Fruit fly (Drosophila melanogaster) whole organism, embryonic: Measurements from ENCODE around the gene CG15336.
A peak's percentile ranks its signal among the peaks of the same experiment; 100 is the strongest.

Source experiments
- BtbVII ChIP-seq: fragments of 200-800 bp; sonication (Bioruptor generic); optimal IDR thresholded peaks from 3 replicates; lab custom pipeline; 2017; ENCODE audit warnings: missing biosample characterization, mild to moderate bottlenecking, missing genetic modification characterization
- CG1024 ChIP-seq: fragments of 200-800 bp; sonication (Bioruptor generic); IDR thresholded peaks from 2 replicates; pipeline ENCODE4 v1.3.6; 2022; ENCODE audit warnings: missing biosample characterization, missing genetic modification characterization
- CG11456 ChIP-seq: fragments of 200-800 bp; sonication (Bioruptor generic); IDR thresholded peaks from 3 replicates; pipeline ENCODE4 v1.3.6; 2022; ENCODE audit warnings: missing biosample characterization, missing genetic modification characterization
- CG12299 ChIP-seq: fragments of 200-800 bp; sonication (Bioruptor generic); optimal IDR thresholded peaks from 2 replicates; lab custom pipeline; 2018; ENCODE audit warnings: missing biosample characterization, mild to moderate bottlenecking, missing genetic modification characterization
- CG12391 ChIP-seq: fragments of 200-800 bp; sonication (Bioruptor generic); optimal IDR thresholded peaks from 3 replicates; lab custom pipeline; 2018; ENCODE audit warnings: missing biosample characterization, mild to moderate bottlenecking, missing genetic modification characterization, moderate library complexity
- CG13287 ChIP-seq: fragments of 200-800 bp; sonication (Bioruptor generic); IDR thresholded peaks from 2 replicates; pipeline ENCODE4 v1.3.6; 2022; ENCODE audit warnings: missing biosample characterization, missing genetic modification characterization; ENCODE audit not compliant: partially characterized antibody
- CG13894 ChIP-seq: fragments of 200-800 bp; sonication (Bioruptor generic); optimal IDR thresholded peaks from 3 replicates; lab custom pipeline; 2018; ENCODE audit warnings: missing biosample characterization, mild to moderate bottlenecking, missing genetic modification characterization, moderate library complexity
- CG14050 ChIP-seq: fragments of 200-800 bp; sonication (Bioruptor generic); IDR thresholded peaks from 3 replicates; pipeline ENCODE4 v1.3.6; 2022; ENCODE audit warnings: missing biosample characterization, missing genetic modification characterization
- CG14667 ChIP-seq: fragments of 200-800 bp; sonication (Bioruptor generic); IDR thresholded peaks from 2 replicates; pipeline ENCODE4 v1.3.6; 2022; ENCODE audit warnings: missing biosample characterization, missing genetic modification characterization
- CG1647 ChIP-seq: fragments of 200-800 bp; sonication (Bioruptor generic); optimal IDR thresholded peaks from 3 replicates; lab custom pipeline; 2016; ENCODE audit warnings: missing biosample characterization, missing genetic modification characterization
- CG17385 ChIP-seq: fragments of 200-800 bp; sonication (Bioruptor generic); optimal IDR thresholded peaks from 3 replicates; lab custom pipeline; 2018; ENCODE audit warnings: missing biosample characterization, mild to moderate bottlenecking, missing genetic modification characterization
- CG2120 ChIP-seq: fragments of 200-800 bp; sonication (Bioruptor generic); optimal IDR thresholded peaks from 3 replicates; lab custom pipeline; 2016; ENCODE audit warnings: missing biosample characterization, missing genetic modification characterization
- CG32767 ChIP-seq: fragments of 200-800 bp; sonication (Bioruptor generic); IDR thresholded peaks from 2 replicates; pipeline ENCODE4 v1.3.6; 2022; ENCODE audit warnings: missing biosample characterization, missing genetic modification characterization
- CG4854 ChIP-seq: fragments of 200-800 bp; sonication (Bioruptor generic); optimal IDR thresholded peaks from 2 replicates; lab custom pipeline; 2016; ENCODE audit warnings: missing biosample characterization, missing genetic modification characterization, inconsistent platforms
- CG6254 ChIP-seq: fragments of 200-800 bp; sonication (Bioruptor generic); optimal IDR thresholded peaks from 3 replicates; lab custom pipeline; 2017; ENCODE audit warnings: mild to moderate bottlenecking, missing biosample characterization, missing genetic modification reagents, missing genetic modification characterization
- CG7556 ChIP-seq: fragments of 200-800 bp; sonication (Bioruptor generic); optimal IDR thresholded peaks from 2 replicates; lab custom pipeline; 2017; ENCODE audit warnings: missing biosample characterization, mild to moderate bottlenecking, missing genetic modification characterization
- CG7839 ChIP-seq: fragments of 200-800 bp; sonication (Bioruptor generic); optimal IDR thresholded peaks from 3 replicates; lab custom pipeline; 2018; ENCODE audit warnings: missing biosample characterization, mild to moderate bottlenecking, missing genetic modification characterization, moderate library complexity
- CG8359 ChIP-seq: fragments of 200-800 bp; sonication (Bioruptor generic); optimal IDR thresholded peaks from 2 replicates; lab custom pipeline; 2017; ENCODE audit warnings: missing biosample characterization, mild to moderate bottlenecking, missing genetic modification characterization, borderline replicate concordance
- CG8924 ChIP-seq: fragments of 200-800 bp; optimal IDR thresholded peaks from 3 replicates; lab custom pipeline; 2019; ENCODE audit warnings: missing biosample characterization, mild to moderate bottlenecking, missing genetic modification characterization, moderate library complexity
- CG9727 ChIP-seq: fragments of 200-800 bp; sonication (Bioruptor generic); optimal IDR thresholded peaks from 3 replicates; lab custom pipeline; 2017; ENCODE audit warnings: missing biosample characterization, mild to moderate bottlenecking, missing genetic modification characterization
- D19A ChIP-seq: fragments of 200-800 bp; optimal IDR thresholded peaks from 3 replicates; lab custom pipeline; 2019; ENCODE audit warnings: missing biosample characterization, mild to moderate bottlenecking, missing genetic modification characterization, moderate library complexity
- D19B ChIP-seq: fragments of 200-800 bp; sonication (Bioruptor generic); optimal IDR thresholded peaks from 2 replicates; lab custom pipeline; 2017; ENCODE audit warnings: missing biosample characterization, mild to moderate bottlenecking, missing genetic modification characterization
- Ets65A ChIP-seq: fragments of 200-800 bp; sonication (Bioruptor generic); peaks from one replicate; lab custom pipeline; 2016; ENCODE audit warnings: missing biosample characterization, missing genetic modification characterization
- GATAe ChIP-seq: fragments of 200-800 bp; sonication (Bioruptor generic); conservative IDR thresholded peaks from 2 replicates; pipeline ENCODE4 v1.3.6; 2022; ENCODE audit warnings: missing biosample characterization, missing genetic modification characterization
- H15 ChIP-seq: fragments of 200-800 bp; sonication (Bioruptor generic); IDR thresholded peaks from 3 replicates; pipeline ENCODE4 v1.3.6; 2022; ENCODE audit warnings: missing biosample characterization, missing genetic modification characterization
- Hand ChIP-seq: fragments of 200-800 bp; sonication (Bioruptor generic); optimal IDR thresholded peaks from 2 replicates; lab custom pipeline; 2017; ENCODE audit warnings: mild to moderate bottlenecking, missing biosample characterization, missing genetic modification reagents, missing genetic modification characterization
- Hr78 ChIP-seq, 2 experiments: fragments of 200-800 bp in 1 of 2; fragments of >200 bp in 1 of 2; sonication (Bioruptor generic) in 1 of 2; optimal IDR thresholded peaks; 2 replicates each; lab custom pipeline; 2017 to 2019; ENCODE audit warnings: missing biosample characterization in 2 of 2, missing genetic modification characterization in 2 of 2, mild to moderate bottlenecking in 1 of 2, moderate library complexity in 1 of 2
- NK7.1 ChIP-seq: fragments of 200-800 bp; sonication (Bioruptor generic); optimal IDR thresholded peaks from 3 replicates; lab custom pipeline; 2016; ENCODE audit warnings: missing biosample characterization, missing genetic modification characterization
- Nf-YA ChIP-seq: fragments of 200-800 bp; sonication (Bioruptor generic); IDR thresholded peaks from 2 replicates; pipeline ENCODE4 v1.3.6; 2022; ENCODE audit warnings: missing biosample characterization, missing genetic modification characterization
- Oaz ChIP-seq: fragments of 200-800 bp; sonication (Bioruptor generic); IDR thresholded peaks from 2 replicates; pipeline ENCODE4 v1.3.6; 2022; ENCODE audit warnings: missing biosample characterization, missing genetic modification characterization
- PHDP ChIP-seq: fragments of 200-800 bp; sonication (Bioruptor generic); optimal IDR thresholded peaks from 3 replicates; lab custom pipeline; 2018; ENCODE audit warnings: missing biosample characterization, mild to moderate bottlenecking, missing genetic modification characterization, moderate library complexity
- aop ChIP-seq: fragments of 200-800 bp; sonication (Bioruptor generic); IDR thresholded peaks from 2 replicates; pipeline ENCODE4 v1.3.6; 2022; ENCODE audit warnings: missing biosample characterization, missing genetic modification characterization
- ara ChIP-seq: fragments of 200-800 bp; sonication (Bioruptor generic); IDR thresholded peaks from 2 replicates; pipeline ENCODE4 v1.3.6; 2022; ENCODE audit warnings: missing biosample characterization, missing genetic modification characterization
- caup ChIP-seq: fragments of 200-800 bp; sonication (Bioruptor generic); optimal IDR thresholded peaks from 3 replicates; lab custom pipeline; 2017; ENCODE audit warnings: missing biosample characterization, mild to moderate bottlenecking, missing genetic modification characterization, moderate library complexity; ENCODE audit not compliant: severe bottlenecking
- da ChIP-seq: fragments of 200-800 bp; sonication (Bioruptor generic); optimal IDR thresholded peaks from 2 replicates; lab custom pipeline; 2016; ENCODE audit warnings: missing biosample characterization, missing genetic modification characterization
- disco-r ChIP-seq: fragments of 200-800 bp; sonication (Bioruptor generic); optimal IDR thresholded peaks from 2 replicates; lab custom pipeline; 2016; ENCODE audit warnings: missing biosample characterization, missing genetic modification characterization
- ewg ChIP-seq: fragments of 200-800 bp; sonication (Bioruptor generic); optimal IDR thresholded peaks from 3 replicates; lab custom pipeline; 2017; ENCODE audit warnings: mild to moderate bottlenecking, missing biosample characterization, missing genetic modification reagents, missing genetic modification characterization
- gcm ChIP-seq: fragments of 200-800 bp; sonication (Bioruptor generic); optimal IDR thresholded peaks from 2 replicates; lab custom pipeline; 2019; ENCODE audit warnings: missing biosample characterization, mild to moderate bottlenecking, missing genetic modification characterization, moderate library complexity
- h ChIP-seq: fragments of >200 bp; optimal IDR thresholded peaks from 2 replicates; lab custom pipeline; 2017
- hth ChIP-seq: fragments of >200 bp; optimal IDR thresholded peaks from 2 replicates; lab custom pipeline; 2017; ENCODE audit warnings: inconsistent platforms
- klu ChIP-seq: fragments of 200-800 bp; sonication (Bioruptor generic); IDR thresholded peaks from 2 replicates; pipeline ENCODE4 v1.3.6; 2022; ENCODE audit warnings: missing biosample characterization, missing genetic modification characterization
- luna ChIP-seq: fragments of 200-800 bp; sonication (Bioruptor generic); optimal IDR thresholded peaks from 2 replicates; lab custom pipeline; 2016; ENCODE audit warnings: missing biosample characterization, missing genetic modification characterization
- org-1 ChIP-seq: fragments of 200-800 bp; sonication (Bioruptor generic); optimal IDR thresholded peaks from 2 replicates; lab custom pipeline; 2017; ENCODE audit warnings: missing biosample characterization, missing genetic modification characterization
- prd ChIP-seq, 3 experiments: fragments of >200 bp in 2 of 3; fragments of 200-800 bp in 1 of 3; sonication (Bioruptor generic) in 1 of 3; optimal IDR thresholded peaks in 2 of 3; IDR thresholded peaks in 1 of 3; 2 replicates in 2 of 3; 3 replicates in 1 of 3; pipeline versions ENCODE4 v1.3.6 to Lab custom; 2017 to 2022; ENCODE audit warnings: missing biosample characterization in 1 of 3, missing genetic modification characterization in 1 of 3
- rib ChIP-seq: fragments of 200-800 bp; sonication (Bioruptor generic); IDR thresholded peaks from 2 replicates; pipeline ENCODE4 v1.3.6; 2022; ENCODE audit warnings: missing biosample characterization, missing genetic modification characterization
- row ChIP-seq: fragments of 200-800 bp; sonication (Bioruptor generic); IDR thresholded peaks from 3 replicates; pipeline ENCODE4 v1.3.6; 2022; ENCODE audit warnings: missing biosample characterization, missing genetic modification characterization
- sisA ChIP-seq: fragments of 200-800 bp; sonication (Bioruptor generic); IDR thresholded peaks from 2 replicates; pipeline ENCODE4 v1.3.6; 2022; ENCODE audit warnings: missing biosample characterization, missing genetic modification characterization
- vfl ChIP-seq: fragments of 200-800 bp; sonication (Bioruptor generic); optimal IDR thresholded peaks from 2 replicates; lab custom pipeline; 2016; ENCODE audit warnings: missing biosample characterization, missing genetic modification characterization

CG15336 gene

dm6 chrX:8113386-8114279 is 34.1 kb upstream of the CG15336 start (continued):
- TF ChIP-seq H15 (GFP tag; lab: Robert Waterston, UW) (0 out of 3 replicates have a peak, but pooled peaks have one; percentile 9), h (no peak), Hr78 (GFP tag; optimal IDR thresholded peaks at IDR 0.05; lab: Kevin White, UChicago) (no peak), D19A (peak; percentile 11), CG4854 (peak; percentile 48), CG7556 (GFP tag; lab: Kevin White, UChicago) (peak; percentile 33), NK7.1 (GFP tag; lab: Kevin White, UChicago) (peak; percentile 18), da (GFP tag; lab: Kevin White, UChicago) (no peak), rib (0 out of 2 replicates have a peak, but pooled peaks have one; percentile 52), CG8359 (GFP tag; lab: Kevin White, UChicago) (no peak), CG2120 (GFP tag; lab: Kevin White, UChicago) (peak; percentile 91), CG7839 (tag; lab: Kevin White, UChicago) (peak; percentile 75), CG9727 (GFP tag; lab: Kevin White, UChicago) (peak; percentile 44), D19B (GFP tag; lab: Kevin White, UChicago) (peak; percentile 20), CG12299 (tag; lab: Kevin White, UChicago) (no peak), prd (optimal IDR thresholded peaks at IDR 0.05; lab: Kevin White, UChicago) (no peak), prd (GFP tag; IDR thresholded peaks at IDR 0.05; lab: Robert Waterston, UW) (peak; percentile 47; the same call in 2 of the 3 replicates), CG32767 (no peak), Hand (GFP tag; lab: Kevin White, UChicago) (peak; percentile 20), vfl (GFP tag; lab: Kevin White, UChicago) (peak; percentile 76), Ets65A (GFP tag; lab: Kevin White, UChicago) (peak; percentile 84), row (GFP tag; lab: Robert Waterston, UW) (peak; percentile 85), org-1 (GFP tag; lab: Kevin White, UChicago) (peak; percentile 36), CG17385 (GFP tag; lab: Kevin White, UChicago) (peak; percentile 55), ara (no peak), ewg (GFP tag; lab: Kevin White, UChicago) (no peak), CG8924 (tag; lab: Kevin White, UChicago) (peak; percentile 54), CG13894 (peak; percentile 56), CG1024 (0 out of 2 replicates have a peak, but pooled peaks have one; percentile 14), aop (GFP tag; lab: Robert Waterston, UW) (no peak), caup (GFP tag; lab: Kevin White, UChicago) (peak; percentile 67), CG11456 (GFP tag; lab: Robert Waterston, UW) (peak; percentile 72; the same call in 2 of the 3 replicates), luna (GFP tag; lab: Kevin White, UChicago) (peak; percentile 18), gcm (GFP tag; lab: Kevin White, UChicago) (no peak), disco-r (GFP tag; lab: Kevin White, UChicago) (peak; percentile 4), CG13287 (GFP tag; lab: Robert Waterston, UW) (no peak), klu (peak; percentile 57; the same call in 1 of the 2 replicates), sisA (GFP tag; lab: Robert Waterston, UW) (peak; percentile 41; the same call in 1 of the 2 replicates), CG12391 (tag; lab: Kevin White, UChicago) (peak; percentile 44), CG6254 (GFP tag; lab: Kevin White, UChicago) (no peak), Nf-YA (no peak), PHDP (peak; percentile 63), GATAe (GFP tag; lab: Robert Waterston, UW) (peak; percentile 48; the same call in 1 of the 2 replicates), CG14667 (GFP tag; lab: Robert Waterston, UW) (peak; percentile 35; the same call in 1 of the 2 replicates), BtbVII (peak; percentile 3), CG14050 (GFP tag; lab: Robert Waterston, UW) (peak; percentile 40; the same call in 1 of the 3 replicates), CG1647 (peak; percentile 42), hth (no peak), Oaz (peak; percentile 55)
